Worm (Caenorhabditis elegans): ENCODE data around the gene Y57A10B.7.

DNA sequence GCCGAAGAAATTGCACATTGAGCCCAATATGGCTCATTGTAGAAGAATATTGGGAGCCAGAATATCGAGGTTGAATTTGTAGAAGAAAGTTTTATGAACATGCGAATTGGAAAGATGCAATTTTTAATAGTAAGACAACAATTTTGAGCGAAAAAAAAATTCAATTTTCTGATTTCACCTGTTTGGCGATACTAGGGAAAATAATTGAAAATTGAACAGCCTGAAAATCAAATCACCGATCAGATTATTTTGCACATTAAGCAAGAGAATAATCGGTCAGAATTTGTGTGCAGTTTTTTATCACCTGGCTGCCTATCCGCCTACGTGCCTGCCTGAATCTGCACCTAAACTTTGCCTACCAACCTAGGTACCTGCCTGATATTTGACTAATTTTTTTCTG, 26.9 kb upstream of the Y57A10B.7 start, which contains the start of gene sre-26:
- no peak for TF ChIP-seq ztf-16 (tag; optimal IDR thresholded peaks at IDR 0.05)
- TF ChIP-seq fkh-6 (tag; optimal IDR thresholded peaks at IDR 0.05): no peak
- TF ChIP-seq Y22D7AL.16 (tag; optimal IDR thresholded peaks at IDR 0.05): no peak
- TF ChIP-seq dve-1 (tag; optimal IDR thresholded peaks at IDR 0.05): no peak

Data from whole organism, late embryonic.